Worm (Caenorhabditis elegans) whole organism, young adult: ENCODE measurements around the gene F47B10.3.

ENCODE experiments used
- B0019.2 ChIP-seq: fragments of 200-800 bp; sonication (Bioruptor generic); conservative IDR thresholded peaks from 2 replicates; pipeline ENCODE4 v1.3.6; 2022; ENCODE audit warnings: missing genetic modification reagents, missing genetic modification characterization, missing compliant biosample characterization
- B0035.1 ChIP-seq: sonication (generic microtip); optimal IDR thresholded peaks from 2 replicates; lab custom pipeline; 2016; ENCODE audit warnings: missing genetic modification characterization, mild to moderate bottlenecking, missing compliant biosample characterization, missing genotype, missing genetic modification reagents
- B0261.1 ChIP-seq: sonication (generic microtip); optimal IDR thresholded peaks from 2 replicates; lab custom pipeline; 2016; ENCODE audit warnings: mild to moderate bottlenecking, missing genetic modification characterization, moderate library complexity, missing compliant biosample characterization
- C17E4.6 ChIP-seq: fragments of 200-800 bp; sonication (Bioruptor generic); IDR thresholded peaks from 2 replicates; pipeline ENCODE4 v1.3.6; 2022; ENCODE audit warnings: missing genetic modification reagents, missing genetic modification characterization, missing compliant biosample characterization
- F57A8.1 ChIP-seq: fragments of 200-800 bp; sonication (Bioruptor generic); optimal IDR thresholded peaks from 2 replicates; lab custom pipeline; 2018; ENCODE audit warnings: mild to moderate bottlenecking, missing genetic modification characterization, moderate library complexity, missing compliant biosample characterization
- T07F8.4 ChIP-seq: sonication (generic microtip); optimal IDR thresholded peaks from 2 replicates; lab custom pipeline; 2016; ENCODE audit warnings: mild to moderate bottlenecking, missing genetic modification characterization, moderate library complexity, missing compliant biosample characterization
- Y53F4B.3 ChIP-seq: fragments of 200-800 bp; sonication (Bioruptor generic); IDR thresholded peaks from 2 replicates; pipeline ENCODE4 v1.3.6; 2022; ENCODE audit warnings: missing genetic modification reagents, missing genetic modification characterization, missing compliant biosample characterization
- Y53G8AR.9 ChIP-seq: fragments of 200-800 bp; sonication (Bioruptor generic); conservative IDR thresholded peaks from 2 replicates; pipeline ENCODE4 v1.3.6; 2022; ENCODE audit warnings: missing genetic modification reagents, missing genetic modification characterization, missing compliant biosample characterization
- ama-1 ChIP-seq, 3 experiments: fragments of 150-350 bp in 1 of 3; sonication (generic microtip) in 2 of 3; optimal IDR thresholded peaks; 2 replicates each; lab custom pipeline; 2014 to 2018; ENCODE audit warnings: missing biosample characterization in 2 of 3, missing genetic modification characterization in 2 of 3, missing genetic modification reagents in 2 of 3
- attf-5 ChIP-seq: fragments of 200-800 bp; sonication (Bioruptor generic); optimal IDR thresholded peaks from 2 replicates; lab custom pipeline; 2018; ENCODE audit warnings: mild to moderate bottlenecking, missing genetic modification characterization, missing compliant biosample characterization
- bed-1 ChIP-seq: fragments of 200-800 bp; sonication (Bioruptor generic); IDR thresholded peaks from 2 replicates; pipeline ENCODE4 v1.3.6; 2022; ENCODE audit warnings: missing genetic modification reagents, missing genetic modification characterization, missing compliant biosample characterization
- bed-2 ChIP-seq: fragments of 200-800 bp; sonication (Bioruptor generic); IDR thresholded peaks from 2 replicates; pipeline ENCODE4 v1.3.6; 2022; ENCODE audit warnings: missing genetic modification reagents, missing genetic modification characterization, missing compliant biosample characterization
- ceh-100 ChIP-seq: fragments of 200-800 bp; sonication (Bioruptor generic); IDR thresholded peaks from 2 replicates; pipeline ENCODE4 v1.3.6; 2022; ENCODE audit warnings: missing genetic modification reagents, missing genetic modification characterization, missing compliant biosample characterization
- ceh-91 ChIP-seq: fragments of 200-800 bp; sonication (Bioruptor generic); IDR thresholded peaks from 2 replicates; pipeline ENCODE4 v1.3.6; 2022; ENCODE audit warnings: missing genetic modification reagents, missing genetic modification characterization, missing compliant biosample characterization
- die-1 ChIP-seq: sonication (generic microtip); optimal IDR thresholded peaks from 2 replicates; lab custom pipeline; 2016; ENCODE audit warnings: missing genotype, mild to moderate bottlenecking, missing genetic modification characterization, missing compliant biosample characterization
- dpff-1 ChIP-seq: sonication (generic microtip); optimal IDR thresholded peaks from 2 replicates; lab custom pipeline; 2017; ENCODE audit warnings: mild to moderate bottlenecking, missing genetic modification characterization, missing compliant biosample characterization
- efl-1 ChIP-seq: fragments of 150-350 bp; optimal IDR thresholded peaks from 2 replicates; lab custom pipeline; 2014; ENCODE audit warnings: missing biosample characterization, missing genetic modification reagents, missing genetic modification characterization
- gei-17 ChIP-seq: fragments of 200-800 bp; sonication (Bioruptor generic); optimal IDR thresholded peaks from 2 replicates; lab custom pipeline; 2018; ENCODE audit warnings: mild to moderate bottlenecking, missing genetic modification characterization, missing compliant biosample characterization
- hlh-26 ChIP-seq: fragments of 200-800 bp; sonication (Bioruptor generic); conservative IDR thresholded peaks from 2 replicates; pipeline ENCODE4 v1.3.6; 2022; ENCODE audit warnings: missing genetic modification reagents, missing genetic modification characterization, missing compliant biosample characterization
- hmg-20 ChIP-seq: fragments of 200-800 bp; sonication (Bioruptor generic); IDR thresholded peaks from 2 replicates; pipeline ENCODE4 v1.3.6; 2022; ENCODE audit warnings: missing genetic modification reagents, missing genetic modification characterization, missing compliant biosample characterization
- hsf-1 ChIP-seq: fragments of 200-800 bp; sonication (Bioruptor generic); IDR thresholded peaks from 2 replicates; pipeline ENCODE4 v1.3.6; 2022; ENCODE audit warnings: missing genetic modification reagents, missing genetic modification characterization, missing compliant biosample characterization
- let-526 ChIP-seq: fragments of 200-800 bp; sonication (Bioruptor generic); IDR thresholded peaks from 2 replicates; pipeline ENCODE4 v1.3.6; 2022; ENCODE audit warnings: missing genetic modification reagents, missing genetic modification characterization, missing compliant biosample characterization
- lin-26 ChIP-seq: fragments of 200-800 bp; sonication (Bioruptor generic); IDR thresholded peaks from 2 replicates; pipeline ENCODE4 v1.3.6; 2022; ENCODE audit warnings: missing genetic modification reagents, missing genetic modification characterization, missing compliant biosample characterization
- lin-40 ChIP-seq: sonication (generic microtip); optimal IDR thresholded peaks from 2 replicates; lab custom pipeline; 2016; ENCODE audit warnings: missing genetic modification characterization, mild to moderate bottlenecking, missing compliant biosample characterization, missing genotype, missing genetic modification reagents
- lin-54 ChIP-seq: fragments of 200-800 bp; sonication (Bioruptor generic); optimal IDR thresholded peaks from 2 replicates; lab custom pipeline; 2018; ENCODE audit warnings: mild to moderate bottlenecking, missing genetic modification characterization, missing compliant biosample characterization
- lsl-1 ChIP-seq: fragments of 200-800 bp; sonication (Bioruptor generic); optimal IDR thresholded peaks from 2 replicates; lab custom pipeline; 2018; ENCODE audit warnings: mild to moderate bottlenecking, missing genetic modification characterization, moderate library complexity, missing compliant biosample characterization
- madf-10 ChIP-seq: sonication (generic microtip); optimal IDR thresholded peaks from 2 replicates; lab custom pipeline; 2016; ENCODE audit warnings: mild to moderate bottlenecking, missing genetic modification characterization, missing compliant biosample characterization
- mcd-1 ChIP-seq: fragments of 200-800 bp; sonication (Bioruptor generic); IDR thresholded peaks from 2 replicates; pipeline ENCODE4 v1.3.6; 2022; ENCODE audit warnings: missing genetic modification reagents, missing genetic modification characterization, missing compliant biosample characterization
- nhr-120 ChIP-seq: fragments of 200-800 bp; sonication (Bioruptor generic); IDR thresholded peaks from 2 replicates; pipeline ENCODE4 v1.3.6; 2022; ENCODE audit warnings: missing genetic modification characterization, missing compliant biosample characterization
- nhr-179 ChIP-seq: sonication (generic microtip); optimal IDR thresholded peaks from 2 replicates; lab custom pipeline; 2016; ENCODE audit warnings: mild to moderate bottlenecking, missing genetic modification characterization, missing compliant biosample characterization
- nhr-80 ChIP-seq: sonication (generic microtip); optimal IDR thresholded peaks from 2 replicates; lab custom pipeline; 2016; ENCODE audit warnings: missing genetic modification characterization, missing compliant biosample characterization
- pha-4 ChIP-seq: fragments of 150-350 bp; sonication (generic microtip); optimal IDR thresholded peaks from 2 replicates; lab custom pipeline; 2014; ENCODE audit warnings: missing biosample characterization, missing genetic modification reagents, missing genetic modification characterization
- snpc-1.3 ChIP-seq: sonication (generic microtip); optimal IDR thresholded peaks from 2 replicates; lab custom pipeline; 2017; ENCODE audit warnings: missing genetic modification characterization, mild to moderate bottlenecking, missing compliant biosample characterization, antibody characterized with exemption, moderate library complexity, missing genotype, missing genetic modification reagents; ENCODE audit not compliant: insufficient read depth
- zfh-2 ChIP-seq: fragments of 200-800 bp; sonication (Bioruptor generic); conservative IDR thresholded peaks from 2 replicates; pipeline ENCODE4 v1.3.6; 2022; ENCODE audit warnings: missing genetic modification reagents, missing genetic modification characterization, missing compliant biosample characterization
- ztf-18 ChIP-seq: sonication (generic microtip); optimal IDR thresholded peaks from 2 replicates; lab custom pipeline; 2016; ENCODE audit warnings: missing genotype, mild to moderate bottlenecking, missing genetic modification characterization, missing compliant biosample characterization
- ztf-6 ChIP-seq: fragments of 200-800 bp; sonication (Bioruptor generic); IDR thresholded peaks from 2 replicates; pipeline ENCODE4 v1.3.6; 2022; ENCODE audit warnings: missing genetic modification reagents, missing genetic modification characterization, missing compliant biosample characterization

F47B10.3 gene

DNA sequence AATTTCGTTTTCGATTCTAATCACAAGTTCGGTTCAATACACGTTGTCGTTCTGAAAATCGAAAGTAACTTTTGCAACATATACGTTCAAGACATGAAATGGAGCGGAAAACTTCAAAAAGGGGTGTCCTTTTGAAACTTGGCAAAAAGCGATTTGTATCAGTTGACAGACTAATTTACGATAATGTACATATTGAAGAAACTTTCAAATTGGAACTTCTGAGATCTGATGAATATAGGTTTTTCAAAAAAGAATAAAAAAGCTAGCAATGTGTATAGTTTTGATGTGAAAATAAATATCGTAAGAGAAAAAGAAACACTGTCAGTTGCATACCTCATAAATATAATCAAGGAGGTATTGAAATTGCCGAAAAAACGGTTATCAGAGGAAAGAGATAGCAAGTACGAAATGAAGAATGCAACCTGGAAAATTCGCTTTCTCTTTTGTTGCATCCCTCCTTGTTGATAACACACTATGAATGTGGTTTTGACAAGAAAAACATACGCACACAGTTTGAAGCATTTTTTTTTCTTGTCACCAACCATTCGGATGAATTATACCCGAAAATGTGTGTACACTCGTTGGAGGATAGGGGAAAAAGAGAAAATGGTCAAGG, 37.1 kb downstream of the F47B10.3 start, which contains the start of gene dgn-1:
Gene dgn-1, minus strand, starts transcription at position 51 of the 616 bp plus-strand sequence.
- no peak for TF ChIP-seq ceh-100 (GFP tag; lab: Robert Waterston, UW)
- no peak for TF ChIP-seq efl-1 (GFP tag; lab: Kevin White, UChicago)
- peak; percentile 56 for TF ChIP-seq nhr-80
- no peak for TF ChIP-seq bed-1 (GFP tag; lab: Robert Waterston, UW)
- no peak for TF ChIP-seq nhr-120 (GFP tag; lab: Robert Waterston, UW)

DNA sequence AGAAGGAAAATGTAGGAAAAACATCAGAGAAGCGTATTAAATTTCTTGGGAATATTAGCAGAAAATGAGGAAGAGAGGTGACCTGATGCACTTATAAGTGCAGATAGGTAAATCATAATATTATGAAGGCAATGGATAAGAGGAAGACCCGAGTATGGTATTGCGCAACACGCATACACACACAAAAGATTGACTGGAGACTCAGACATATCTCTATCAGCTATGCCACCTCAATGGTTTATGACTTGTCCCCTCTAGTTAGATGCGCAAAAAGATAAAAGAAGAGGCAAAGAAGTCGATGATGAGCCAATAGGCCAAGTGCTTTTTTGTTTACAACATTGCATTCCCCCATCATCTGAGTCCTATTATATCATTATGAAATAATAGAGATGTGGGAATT, 40.1 kb downstream of the F47B10.3 start:
- TF ChIP-seq ztf-18 (tag; lab: Kevin White, UChicago) (no peak), mcd-1 (no peak), ama-1 (optimal IDR thresholded peaks at IDR 0.05; lab: Kevin White, UChicago) (no peak), ama-1 (GFP tag; optimal IDR thresholded peaks at IDR 0.05; lab: Kevin White, UChicago) (no peak), ztf-6 (GFP tag; lab: Robert Waterston, UW) (no peak), B0035.1 (no peak), hsf-1 (no peak), Y53G8AR.9 (GFP tag; lab: Robert Waterston, UW) (no peak), Y53F4B.3 (GFP tag; lab: Robert Waterston, UW) (no peak), B0261.1 (tag; lab: Kevin White, UChicago) (no peak), bed-2 (GFP tag; lab: Robert Waterston, UW) (no peak), pha-4 (tag; lab: Kevin White, UChicago) (no peak), lin-40 (tag; lab: Kevin White, UChicago) (no peak), die-1 (no peak), B0019.2 (GFP tag; lab: Robert Waterston, UW) (no peak), hlh-26 (no peak), lin-54 (GFP tag; lab: Kevin White, UChicago) (no peak), gei-17 (GFP tag; lab: Kevin White, UChicago) (no peak), lin-26 (GFP tag; lab: Robert Waterston, UW) (no peak), ceh-91 (no peak)

DNA sequence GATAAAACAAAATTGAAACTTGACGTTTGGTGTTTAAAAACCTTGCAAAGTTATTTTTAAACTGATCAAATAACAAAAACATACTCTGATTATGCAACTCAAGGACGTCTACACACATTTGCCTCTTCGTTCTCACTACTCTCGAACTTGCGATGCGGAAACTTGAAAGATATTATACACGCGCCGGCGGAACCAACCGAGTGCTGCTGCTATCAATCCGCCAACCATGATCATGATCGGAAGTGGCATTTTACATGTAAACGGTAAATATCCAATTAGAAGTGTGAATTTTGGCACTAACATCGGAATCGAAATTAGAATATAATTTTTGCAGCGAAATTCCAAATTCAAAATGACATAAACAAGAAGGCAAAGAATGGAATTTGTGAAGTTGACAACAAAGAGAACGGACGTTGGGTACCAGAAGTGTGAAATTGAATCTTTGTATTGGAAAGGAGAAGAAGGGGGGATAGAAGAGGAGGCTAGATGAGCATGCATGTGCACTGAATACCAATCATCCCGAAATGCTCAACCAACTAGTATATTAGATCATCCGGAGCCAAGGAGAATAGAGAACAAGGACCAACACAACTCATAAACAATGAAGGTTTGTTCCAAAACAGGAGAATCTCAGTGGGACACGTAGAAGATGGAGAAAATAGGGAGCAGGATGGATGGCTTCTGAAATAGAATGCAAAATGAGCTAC, 41.5 kb downstream of the F47B10.3 start:
- TF ChIP-seq attf-5 (no peak), F57A8.1 (no peak), hmg-20 (GFP tag; lab: Robert Waterston, UW) (no peak), lsl-1 (GFP tag; lab: Kevin White, UChicago) (no peak), T07F8.4 (tag; lab: Kevin White, UChicago) (no peak), snpc-1.3 (tag; lab: Kevin White, UChicago) (no peak), hsf-1 (no peak)

DNA sequence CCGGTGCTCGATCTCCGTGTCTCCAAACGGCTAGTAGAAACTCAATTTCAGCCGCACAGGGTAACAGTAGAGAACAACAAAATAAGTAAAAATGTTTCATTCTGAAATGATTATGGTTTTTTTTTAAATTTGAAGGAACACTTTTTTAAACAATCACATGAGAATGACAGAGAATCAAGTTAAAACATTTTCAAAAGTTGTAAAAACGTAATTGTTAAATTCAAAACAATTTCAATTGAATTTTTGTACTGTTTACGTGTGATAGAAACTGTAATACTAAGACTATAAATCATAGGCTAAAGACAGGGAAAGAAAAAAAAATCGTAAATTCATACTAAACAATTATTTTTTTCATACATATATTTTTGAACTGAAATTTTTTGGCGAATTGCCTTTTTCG, 49.3 kb downstream of the F47B10.3 start, which contains the start of gene pho-7:
Gene pho-7, minus strand, starts transcription at position 101 of the 400 bp plus-strand sequence.
- no peak for TF ChIP-seq B0035.1
- no peak for TF ChIP-seq zfh-2
- no peak for TF ChIP-seq ztf-6 (GFP tag; lab: Robert Waterston, UW)
- TF ChIP-seq dpff-1 (tag; lab: Kevin White, UChicago): no peak
- no peak for TF ChIP-seq let-526 (GFP tag; lab: Robert Waterston, UW)
- no peak for TF ChIP-seq C17E4.6
- TF ChIP-seq madf-10 (tag; lab: Kevin White, UChicago): no peak
- no peak for TF ChIP-seq nhr-179 (tag; lab: Kevin White, UChicago)
